Worm (Caenorhabditis elegans) whole organism, L4/young adult: ENCODE measurements around the gene F31F4.11.

ENCODE experiments used
- W03F9.2 ChIP-seq: fragments of 150-350 bp; optimal IDR thresholded peaks from 2 replicates; lab custom pipeline; 2014; ENCODE audit warnings: missing biosample characterization, missing genetic modification characterization
- dao-5 ChIP-seq: sonication (generic microtip); optimal IDR thresholded peaks from 2 replicates; lab custom pipeline; 2016; ENCODE audit warnings: missing genotype, missing genetic modification characterization, moderate library complexity, missing compliant biosample characterization
- him-1 ChIP-seq: sonication (generic microtip); optimal IDR thresholded peaks from 2 replicates; lab custom pipeline; 2016; ENCODE audit warnings: missing genotype, missing genetic modification reagents, missing genetic modification characterization, missing compliant biosample characterization

DNA sequence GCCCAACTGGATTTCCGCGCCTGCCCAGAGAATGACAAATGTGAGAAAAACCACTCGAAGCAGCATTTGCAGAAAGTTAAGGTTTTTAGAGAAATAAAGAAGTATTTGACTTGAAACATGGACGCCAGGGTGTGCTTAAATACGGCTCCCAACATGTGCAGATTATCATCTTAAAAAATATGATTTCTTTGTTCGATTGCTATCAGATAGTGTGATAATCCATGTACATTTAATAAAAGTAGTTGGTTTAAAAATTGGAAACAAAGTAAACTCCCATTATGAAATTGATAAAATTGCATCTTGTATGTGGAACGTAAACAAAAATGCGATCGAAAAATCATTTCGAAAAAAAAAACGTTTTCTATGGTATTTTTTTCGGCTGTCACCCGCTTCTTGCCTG lies 36.7 kb downstream of the F31F4.11 start, which contains the start of gene F48G7.8:
- TF ChIP-seq him-1 (tag; lab: Kevin White, UChicago), result no peak
- TF ChIP-seq dao-5 (tag; lab: Kevin White, UChicago), result no peak
- no peak for TF ChIP-seq W03F9.2 (tag; lab: Kevin White, UChicago)
